Fruit fly (Drosophila melanogaster) whole organism, adult: ENCODE data around the gene Ctr1B.

Experiments used
- CG11617 ChIP-seq: fragments of 200-800 bp; sonication (Bioruptor generic); optimal IDR thresholded peaks from 2 replicates; lab custom pipeline; 2017; ENCODE audit warnings: mild to moderate bottlenecking, missing biosample characterization, missing genetic modification reagents, missing genetic modification characterization
- CG1620 ChIP-seq: fragments of 200-800 bp; sonication (Bioruptor generic); optimal IDR thresholded peaks from 2 replicates; lab custom pipeline; 2016; ENCODE audit warnings: missing biosample characterization, missing genetic modification characterization
- CG5204 ChIP-seq: fragments of 200-800 bp; sonication (Bioruptor generic); optimal IDR thresholded peaks from 2 replicates; lab custom pipeline; 2016; ENCODE audit warnings: missing biosample characterization, missing genetic modification characterization
- CG7045 ChIP-seq: fragments of 200-800 bp; sonication (Bioruptor generic); optimal IDR thresholded peaks from 2 replicates; lab custom pipeline; 2017; ENCODE audit warnings: missing biosample characterization, mild to moderate bottlenecking, missing genetic modification characterization
- Mnt ChIP-seq: fragments of 200-800 bp; sonication (Bioruptor generic); optimal IDR thresholded peaks from 2 replicates; lab custom pipeline; 2016; ENCODE audit warnings: missing biosample characterization, mild to moderate bottlenecking, missing genetic modification characterization
- cic ChIP-seq: fragments of 200-800 bp; sonication (Bioruptor generic); optimal IDR thresholded peaks from 2 replicates; lab custom pipeline; 2017; ENCODE audit warnings: missing biosample characterization, mild to moderate bottlenecking, missing genetic modification characterization, moderate library complexity
- cnc ChIP-seq, 2 experiments: fragments of >200 bp; optimal IDR thresholded peaks; 2 replicates each; lab custom pipeline; 2017
- ovo ChIP-seq: fragments of 200-800 bp; sonication (Bioruptor generic); optimal IDR thresholded peaks from 2 replicates; lab custom pipeline; 2016; ENCODE audit warnings: missing biosample characterization, missing genetic modification characterization
- toe ChIP-seq: fragments of 200-800 bp; sonication (Bioruptor generic); optimal IDR thresholded peaks from 2 replicates; lab custom pipeline; 2016; ENCODE audit warnings: missing biosample characterization, missing genetic modification characterization

- TF ChIP-seq cnc (optimal IDR thresholded peaks at IDR 0.05; lab: Kevin White, UChicago): no peak
- TF ChIP-seq CG7045 (GFP tag; lab: Kevin White, UChicago): no peak
- no peak for TF ChIP-seq cic (GFP tag; lab: Kevin White, UChicago)
- no peak for TF ChIP-seq Mnt (GFP tag; lab: Kevin White, UChicago)
- TF ChIP-seq CG5204 (GFP tag; lab: Kevin White, UChicago): no peak
- TF ChIP-seq ovo (GFP tag; lab: Kevin White, UChicago): no peak
- no peak for TF ChIP-seq CG1620 (GFP tag; lab: Kevin White, UChicago)
- TF ChIP-seq CG11617: no peak
- no peak for TF ChIP-seq toe (GFP tag; lab: Kevin White, UChicago)
Observed at dm6 chr3R:8284234-8284633, 33.2 kb upstream of the Ctr1B start.
